Fruit fly (Drosophila melanogaster): ENCODE results near the gene Acer.

dm6 chr2L:8572900-8573299, 51.2 kb downstream of the Acer start:
- TF ChIP-seq psq (optimal IDR thresholded peaks at IDR 0.05): no peak
- no peak for TF ChIP-seq insv (optimal IDR thresholded peaks at IDR 0.05)
- TF ChIP-seq Myc (optimal IDR thresholded peaks at IDR 0.05): no peak
- TF ChIP-seq Sin3A (optimal IDR thresholded peaks at IDR 0.05): no peak

All from Kc167 (cell line).